Worm (Caenorhabditis elegans) whole organism, dauer: Measurements from ENCODE around the gene sams-4.

Experiments
- unc-62 ChIP-seq: sonication (generic microtip); optimal IDR thresholded peaks from 2 replicates; lab custom pipeline; 2017; ENCODE audit warnings: missing biosample characterization, missing genetic modification reagents, missing genetic modification characterization

The sams-4 gene

DNA sequence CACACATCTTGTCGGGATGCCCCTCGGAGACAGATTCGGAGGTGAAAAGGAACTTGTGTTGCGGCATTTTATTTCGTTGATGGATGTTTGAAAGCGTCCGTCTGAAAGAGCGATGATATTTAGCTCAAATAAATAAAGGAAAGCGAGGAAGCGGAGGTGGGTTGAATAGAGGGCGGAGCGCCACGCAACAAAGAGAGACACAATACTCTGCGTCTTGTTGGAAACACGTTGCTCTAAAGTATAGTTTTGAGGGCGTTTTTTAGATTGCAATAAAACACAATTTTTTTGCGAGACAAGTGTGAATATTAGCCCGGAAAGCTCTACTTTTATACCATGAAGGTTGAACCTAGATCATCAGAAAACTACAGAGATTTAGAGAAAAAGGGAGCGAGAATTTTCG, at the start of gene sams-4:
Gene sams-4 (minus strand): TSS at position 101 of the 400 bp plus-strand sequence.
- TF ChIP-seq unc-62: no peak

DNA sequence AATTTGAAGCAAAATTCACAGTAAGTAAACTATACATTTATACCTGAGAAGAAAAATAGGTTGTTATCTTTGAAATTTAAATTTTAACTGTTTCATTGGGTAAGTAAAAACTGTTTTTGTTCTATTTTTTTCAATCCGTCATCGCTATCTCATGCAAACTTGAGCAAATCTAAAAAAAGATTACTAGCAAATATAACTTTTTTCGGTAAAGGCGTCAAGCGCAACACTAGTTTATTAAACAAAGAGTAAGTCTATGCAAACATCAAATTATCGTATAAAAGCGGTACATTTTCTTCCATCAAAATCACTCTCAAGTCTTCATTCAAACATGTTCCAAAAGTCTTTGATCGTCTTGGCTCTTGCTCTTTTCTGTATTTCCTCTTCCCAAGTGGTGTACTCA, 49.0 kb upstream of the sams-4 start, which contains the start of gene nspb-6:
Gene nspb-6 (plus strand): TSS at position 301 of the 400 bp plus-strand sequence.
- no peak for TF ChIP-seq unc-62

DNA sequence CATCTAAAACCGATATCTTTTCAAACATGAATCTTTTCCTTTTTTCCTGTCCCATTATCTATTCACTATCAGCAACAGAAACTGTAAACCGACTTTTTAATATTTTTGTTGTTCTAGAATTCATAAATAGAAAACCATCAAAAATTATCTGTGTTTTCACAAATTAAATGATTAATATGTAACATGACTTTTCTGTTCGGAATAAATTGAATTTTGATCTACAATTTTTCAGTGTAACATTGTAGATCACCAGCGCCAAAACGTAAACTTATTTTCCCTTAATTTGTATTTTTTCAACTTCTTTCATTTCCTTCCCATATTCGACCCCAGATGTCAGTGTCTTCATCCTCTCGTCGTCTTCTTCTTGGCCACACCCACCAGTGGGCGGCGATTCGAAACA, 45.1 kb upstream of the sams-4 start, which contains the start of gene H04M03.3:
Gene H04M03.3 (plus strand): TSS at position 301 of the 400 bp plus-strand sequence.
- TF ChIP-seq unc-62: no peak

DNA sequence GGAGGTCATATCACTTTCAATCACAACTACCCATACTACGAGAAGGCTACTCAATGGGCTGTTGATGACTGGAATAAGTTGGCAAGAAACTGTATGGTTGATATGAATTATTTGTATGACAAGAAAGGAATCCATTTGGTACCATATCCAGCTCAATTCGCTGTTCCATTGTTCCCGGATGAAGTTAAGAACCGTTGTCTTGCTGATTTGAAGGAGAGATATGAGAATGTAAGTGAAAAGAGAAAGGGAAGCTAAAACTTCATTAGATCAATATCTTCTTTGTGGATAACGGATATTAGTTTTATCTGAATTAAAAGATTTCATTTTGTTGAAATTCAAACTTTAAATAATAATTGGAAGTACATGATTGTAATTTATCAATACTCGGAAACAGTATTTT, 40.4 kb upstream of the sams-4 start:
- TF ChIP-seq unc-62: no peak

DNA sequence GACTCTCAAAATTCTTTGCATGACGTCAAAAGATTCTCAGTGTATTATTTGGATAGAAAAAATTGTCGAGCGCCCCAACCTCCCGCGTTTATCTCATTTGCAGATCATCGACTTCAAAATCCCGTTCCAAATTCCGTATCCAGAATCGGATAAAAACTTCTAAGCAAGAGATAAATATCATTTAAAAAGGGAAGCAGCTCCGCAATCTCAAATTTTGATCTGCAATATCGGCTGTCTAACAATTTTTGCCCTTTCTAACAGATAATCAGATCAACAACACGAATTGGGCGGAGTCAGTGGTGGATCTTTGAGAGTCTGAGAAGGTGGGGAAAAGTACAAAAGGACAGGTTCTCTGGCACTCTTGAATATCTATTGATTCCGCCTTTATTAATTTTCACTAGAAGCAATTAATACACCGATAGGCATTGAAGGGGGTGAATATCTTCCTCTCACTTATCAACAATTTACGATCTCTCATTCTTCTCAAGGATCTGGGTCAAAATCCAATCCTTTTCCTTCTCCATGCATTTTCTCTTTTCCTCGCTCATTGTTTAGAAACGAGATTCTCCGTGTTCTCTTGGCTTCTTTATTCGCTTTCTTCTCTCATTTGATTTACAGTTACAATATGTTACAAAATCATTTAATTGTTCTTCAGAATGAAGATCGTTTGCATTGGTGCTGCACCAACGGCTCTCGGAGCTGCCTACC, 39.2 kb upstream of the sams-4 start, which contains the start of gene glf-1:
Gene glf-1 (plus strand): TSS at position 656 of the 708 bp plus-strand sequence.
- TF ChIP-seq unc-62: no peak

DNA sequence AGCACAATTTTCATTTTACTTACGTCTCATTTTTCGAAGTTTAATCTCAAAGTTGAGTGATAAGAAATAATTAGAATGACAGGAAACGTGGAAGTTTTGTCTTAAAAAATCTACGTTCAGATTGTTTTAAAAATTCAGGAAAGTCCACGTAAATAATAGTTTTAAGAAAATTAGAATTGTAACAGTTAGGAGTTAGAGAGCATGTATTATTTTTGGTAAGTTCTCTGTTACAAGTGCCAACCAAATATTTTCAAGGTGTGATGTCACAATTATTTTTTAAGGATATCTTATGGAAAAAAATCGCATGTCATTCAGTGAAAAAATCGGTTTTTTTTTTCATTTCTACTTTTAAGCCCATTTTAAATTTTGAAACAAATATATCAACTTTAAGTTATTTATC, 38.3 kb upstream of the sams-4 start, which contains the start of gene H04M03.11:
Gene H04M03.11 (minus strand): TSS at position 101 of the 400 bp plus-strand sequence.
- no peak for TF ChIP-seq unc-62

DNA sequence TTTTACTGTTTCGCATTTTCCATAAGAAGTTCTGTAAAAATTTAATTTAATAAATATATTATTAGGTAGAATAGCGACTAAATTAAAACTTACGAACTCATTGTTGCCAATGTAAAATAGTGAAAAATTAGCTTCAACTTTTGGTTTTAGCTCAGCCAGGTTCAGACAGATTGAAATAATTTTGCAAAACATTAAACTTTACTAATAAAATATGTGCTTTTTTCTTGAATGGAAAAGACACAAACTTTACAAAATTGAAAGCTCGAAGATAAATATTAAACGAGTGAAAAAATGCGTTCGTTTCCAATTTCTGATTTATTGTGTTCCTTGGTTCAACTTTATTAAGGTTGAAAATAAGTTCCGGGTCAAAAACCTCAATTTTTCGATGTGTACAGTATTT, 33.7 kb upstream of the sams-4 start, which contains the start of gene srv-22:
Gene srv-22 (minus strand): TSS at position 101 of the 400 bp plus-strand sequence.
- TF ChIP-seq unc-62: no peak

DNA sequence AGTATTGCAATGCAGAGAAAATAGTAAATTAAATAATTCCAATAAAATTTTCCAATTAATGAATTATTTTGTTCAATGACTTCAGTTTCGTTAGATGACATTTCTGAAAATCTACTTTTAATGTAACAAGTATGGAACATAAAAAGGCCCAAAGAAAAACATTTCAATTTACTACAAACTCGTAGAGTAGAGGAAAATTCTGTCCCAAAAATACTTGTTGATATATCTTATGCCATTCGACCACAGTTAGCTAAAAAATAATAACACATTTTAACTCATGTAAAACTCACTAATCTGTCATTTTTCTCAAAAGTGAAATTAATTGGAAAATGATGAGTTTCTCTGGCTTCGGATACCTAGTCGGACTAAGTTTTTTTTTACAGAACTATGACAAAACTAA, 31.1 kb upstream of the sams-4 start, which contains the start of gene srv-21:
Gene srv-21 (minus strand): TSS at position 101 of the 400 bp plus-strand sequence.
- TF ChIP-seq unc-62: no peak

DNA sequence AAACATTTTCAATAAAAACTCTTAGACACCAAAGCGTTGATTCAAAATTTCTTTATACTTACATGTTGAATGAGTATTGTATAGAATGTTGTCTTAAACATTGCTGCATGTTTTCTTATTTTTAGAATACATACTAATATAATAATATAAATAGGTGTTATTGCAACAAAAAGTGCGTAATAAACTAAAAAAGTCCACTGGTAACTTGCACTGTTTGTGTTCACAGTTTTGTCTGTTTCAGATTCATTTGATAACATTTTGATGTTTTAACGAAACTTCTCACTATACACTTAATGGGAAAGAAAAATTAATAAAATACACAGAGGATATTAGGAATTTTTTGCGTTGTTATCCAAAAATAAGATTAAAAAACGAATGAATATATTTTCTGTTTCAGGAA, 27.7 kb upstream of the sams-4 start, which contains the start of gene srv-19:
Gene srv-19 (minus strand): TSS at position 101 of the 400 bp plus-strand sequence.
- no peak for TF ChIP-seq unc-62

DNA sequence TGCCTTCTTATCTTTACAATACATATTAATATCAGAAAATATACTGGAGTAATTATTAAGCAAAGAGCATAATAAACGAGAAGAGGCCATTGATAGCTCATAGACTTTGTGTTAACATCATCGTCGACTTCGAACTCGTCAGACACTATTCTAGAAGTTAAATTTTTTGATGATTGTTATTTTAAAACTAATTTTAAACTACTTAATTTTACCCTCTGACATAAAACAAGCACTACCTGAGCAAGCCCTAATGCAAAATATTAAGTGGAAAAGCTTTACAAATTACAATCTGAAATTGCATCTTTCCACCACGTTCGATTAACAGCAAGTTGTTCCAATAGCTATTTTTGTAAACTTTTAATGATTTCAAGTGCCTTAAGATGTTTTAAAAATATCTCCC, 23.9 kb upstream of the sams-4 start, which contains the start of gene srv-17:
Gene srv-17 (minus strand): TSS at position 101 of the 400 bp plus-strand sequence.
- TF ChIP-seq unc-62: no peak

DNA sequence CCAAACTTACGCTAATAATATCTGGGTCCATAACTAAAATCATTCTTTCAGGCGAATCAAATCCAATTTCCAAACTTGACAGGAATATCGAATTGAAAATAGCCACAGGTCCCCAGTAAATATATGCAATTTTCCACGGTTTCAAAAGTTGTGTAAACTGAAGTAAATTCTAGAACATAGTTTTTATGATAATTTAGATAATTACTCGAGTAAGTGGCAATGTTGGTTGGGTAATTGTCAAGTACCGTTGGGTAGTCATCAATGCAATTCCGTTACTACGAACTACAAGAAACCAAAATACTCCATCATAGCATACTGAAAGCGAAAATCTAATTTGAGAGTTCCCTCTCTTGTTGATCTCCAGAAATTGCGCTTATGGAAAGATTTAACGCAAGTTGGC, 23.2 kb upstream of the sams-4 start:
- TF ChIP-seq unc-62: no peak

DNA sequence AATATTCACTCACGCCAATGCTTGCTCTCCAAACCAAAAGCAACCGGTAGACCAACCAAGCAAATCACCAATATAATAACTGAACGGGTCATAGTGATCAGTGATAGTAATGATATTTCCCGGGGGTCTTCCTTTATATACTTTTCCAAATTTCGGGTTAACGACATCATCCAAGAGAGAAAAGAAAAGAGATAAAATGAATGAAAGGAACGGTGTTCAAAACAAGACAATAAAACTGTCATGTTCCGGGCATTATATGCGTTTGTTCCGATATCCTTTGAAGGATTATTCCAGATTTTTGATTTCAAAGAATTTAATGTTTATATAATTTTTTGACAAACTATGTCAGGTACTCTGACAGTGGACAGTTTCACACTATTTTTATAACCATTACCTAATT, 21.0 kb upstream of the sams-4 start, which contains the start of gene C06E7.88:
Gene C06E7.88 (minus strand): TSS at position 101 of the 400 bp plus-strand sequence.
- TF ChIP-seq unc-62: no peak

DNA sequence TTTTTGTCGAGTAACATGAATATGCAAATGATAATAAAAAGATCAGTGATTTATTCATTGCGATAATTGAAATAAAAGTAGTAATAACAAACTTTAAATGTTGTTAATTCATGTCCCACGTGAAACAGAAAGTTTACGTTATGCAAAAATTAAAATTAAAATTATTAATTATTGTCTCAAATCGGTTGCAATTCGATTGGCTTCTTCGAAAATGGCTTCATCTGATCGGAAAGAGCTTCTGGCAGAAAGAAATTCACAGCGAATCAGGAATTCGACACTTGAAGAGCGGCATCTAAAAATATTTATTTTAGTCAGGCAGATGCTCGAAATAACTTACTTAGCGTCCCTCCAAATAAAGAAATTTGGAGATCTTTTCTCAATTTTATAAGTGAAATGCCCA, 19.6 kb upstream of the sams-4 start, which contains the start of gene spe-27:
Gene spe-27 (minus strand): TSS at position 101 of the 400 bp plus-strand sequence.
- no peak for TF ChIP-seq unc-62

DNA sequence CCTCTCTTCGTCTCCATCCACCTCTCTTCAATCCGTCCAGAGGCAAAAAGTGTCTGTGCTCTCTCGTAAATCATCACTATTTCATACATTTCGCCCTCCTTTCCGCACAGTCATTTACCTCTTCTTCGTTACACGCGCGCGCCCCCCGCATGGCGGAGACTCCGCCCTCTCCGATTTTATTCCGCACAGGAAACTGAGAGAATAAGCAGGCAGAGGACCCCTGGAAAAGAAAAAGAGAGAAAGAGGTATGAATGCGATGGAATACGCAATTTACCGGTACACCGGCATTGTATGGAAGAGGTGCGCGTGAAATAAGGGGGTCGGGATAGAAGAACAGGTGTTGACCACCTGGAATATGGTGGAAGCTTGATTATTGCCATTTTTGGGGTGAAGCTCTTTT, 14.6 kb upstream of the sams-4 start:
- TF ChIP-seq unc-62: no peak

DNA sequence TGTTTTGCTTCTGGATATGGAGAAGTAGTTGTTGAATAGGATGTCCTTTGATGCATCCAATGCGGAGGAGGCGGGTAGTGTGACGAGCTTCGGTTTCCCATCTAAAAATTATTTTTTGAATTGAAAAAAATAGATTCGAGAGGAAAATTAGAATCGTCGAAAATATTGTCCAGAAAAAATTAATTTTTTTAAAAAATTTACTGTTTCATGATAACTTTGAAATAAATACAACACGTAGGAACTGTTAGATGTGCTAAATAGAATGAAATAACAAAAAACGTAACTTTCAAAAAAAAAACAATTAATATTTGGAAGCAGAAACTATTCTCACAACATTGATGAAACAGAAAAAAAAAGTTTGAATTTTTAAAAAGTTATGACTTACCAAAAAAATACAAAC, 13.7 kb upstream of the sams-4 start, which contains the start of gene C06E7.4:
Gene C06E7.4 (minus strand): TSS at position 101 of the 400 bp plus-strand sequence.
- no peak for TF ChIP-seq unc-62

DNA sequence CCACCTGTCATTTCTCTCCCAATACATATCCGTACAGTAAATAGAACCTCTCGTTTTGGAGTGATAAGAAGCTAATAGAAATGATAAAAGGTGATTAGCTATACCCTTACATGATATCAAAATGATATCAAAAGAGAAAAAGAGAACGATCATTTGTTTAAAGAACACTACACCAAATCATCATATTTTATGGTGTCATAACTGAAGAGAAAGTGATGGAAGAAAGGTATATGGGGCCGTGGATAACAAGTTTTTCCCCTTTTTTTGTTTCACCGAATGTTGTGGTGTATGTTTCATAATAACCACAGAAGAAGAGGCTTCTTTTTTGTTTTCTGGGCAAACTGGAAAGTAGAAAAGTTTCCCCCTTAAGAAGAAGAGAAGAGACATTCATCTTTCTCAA, 12.0 kb upstream of the sams-4 start:
- TF ChIP-seq unc-62: no peak

DNA sequence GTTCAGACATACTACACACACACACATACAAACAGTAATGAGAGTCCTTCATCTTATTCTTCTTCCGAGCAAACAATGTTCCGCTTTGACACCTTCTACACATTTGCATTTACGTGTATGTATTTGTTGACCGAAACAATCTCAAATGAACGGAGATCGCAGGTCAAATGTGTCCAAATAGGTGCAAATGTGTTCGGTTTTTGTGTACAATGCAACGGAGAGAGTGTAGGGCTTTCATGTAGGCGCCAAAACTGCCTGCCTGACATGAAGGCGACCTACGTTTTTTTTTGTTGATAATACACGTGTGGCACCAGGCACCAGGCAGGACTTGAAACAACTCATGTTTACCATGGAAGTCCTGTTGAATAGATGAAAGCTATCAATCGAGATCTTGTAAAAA, 10.8 kb upstream of the sams-4 start:
- no peak for TF ChIP-seq unc-62

DNA sequence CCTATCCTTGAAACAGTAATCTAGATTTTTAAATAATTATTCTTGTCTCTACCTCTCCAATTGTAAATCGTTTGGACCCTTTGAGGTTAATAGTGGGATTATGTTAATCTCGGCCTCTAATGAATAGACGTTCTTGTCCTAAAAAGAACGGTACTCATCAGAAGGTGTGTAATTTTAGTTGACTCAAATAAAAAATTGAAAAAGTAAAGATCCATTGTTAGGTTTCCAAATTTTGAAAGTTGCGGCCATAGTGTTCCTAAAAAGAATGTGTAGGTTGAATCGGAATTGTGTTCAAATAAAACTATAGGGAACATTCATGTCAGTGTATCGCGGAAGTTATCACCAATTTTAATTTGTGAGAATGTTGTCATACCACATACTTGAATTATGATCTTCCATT, 9.4 kb upstream of the sams-4 start:
- TF ChIP-seq unc-62: no peak
